Worm (Caenorhabditis elegans) whole organism, late embryonic: ENCODE data around the gene ZC84.7.

Experiments used
- K09A11.1 ChIP-seq: sonication (generic microtip); optimal IDR thresholded peaks from 2 replicates; lab custom pipeline; 2017; ENCODE audit warnings: antibody characterized with exemption, mild to moderate bottlenecking, missing genetic modification characterization, missing compliant biosample characterization; ENCODE audit not compliant: insufficient read depth
- ceh-18 ChIP-seq: sonication (generic microtip); optimal IDR thresholded peaks from 2 replicates; lab custom pipeline; 2016; ENCODE audit warnings: missing genetic modification characterization, missing compliant biosample characterization
- ceh-9 ChIP-seq: sonication (generic microtip); optimal IDR thresholded peaks from 2 replicates; lab custom pipeline; 2016; ENCODE audit warnings: mild to moderate bottlenecking, missing genetic modification characterization, inconsistent platforms, missing compliant biosample characterization
- dmd-4 ChIP-seq: sonication (generic microtip); optimal IDR thresholded peaks from 2 replicates; lab custom pipeline; 2016; ENCODE audit warnings: borderline replicate concordance, missing genetic modification characterization, missing compliant biosample characterization
- elt-2 ChIP-seq: sonication (generic microtip); optimal IDR thresholded peaks from 2 replicates; lab custom pipeline; 2016; ENCODE audit warnings: missing genetic modification reagents, missing genetic modification characterization, missing compliant biosample characterization
- fkh-10 ChIP-seq: fragments of 150-350 bp; optimal IDR thresholded peaks from 2 replicates; lab custom pipeline; 2014; ENCODE audit warnings: missing biosample characterization, missing genetic modification reagents, missing genetic modification characterization
- hlh-15 ChIP-seq: sonication (generic microtip); optimal IDR thresholded peaks from 2 replicates; lab custom pipeline; 2016; ENCODE audit warnings: missing genetic modification characterization, missing compliant biosample characterization
- nfya-1 ChIP-seq: sonication (generic microtip); optimal IDR thresholded peaks from 2 replicates; lab custom pipeline; 2017; ENCODE audit warnings: missing genetic modification characterization, mild to moderate bottlenecking, missing compliant biosample characterization, antibody characterized with exemption, moderate library complexity
- nhr-11 ChIP-seq: fragments of 150-350 bp; optimal IDR thresholded peaks from 2 replicates; lab custom pipeline; 2014; ENCODE audit warnings: missing biosample characterization, missing genetic modification characterization
- pag-3 ChIP-seq: sonication (generic microtip); optimal IDR thresholded peaks from 2 replicates; lab custom pipeline; 2016; ENCODE audit warnings: missing compliant biosample characterization, missing genetic modification characterization, borderline replicate concordance
- pax-1 ChIP-seq: fragments of 150-350 bp; optimal IDR thresholded peaks from 2 replicates; lab custom pipeline; 2014; ENCODE audit warnings: missing biosample characterization, missing genetic modification characterization
- pha-4 ChIP-seq: fragments of 150-350 bp; optimal IDR thresholded peaks from 2 replicates; lab custom pipeline; 2018; ENCODE audit warnings: missing biosample characterization, missing genetic modification reagents, missing genetic modification characterization
- pqm-1 ChIP-seq: sonication (generic microtip); optimal IDR thresholded peaks from 2 replicates; lab custom pipeline; 2016; ENCODE audit warnings: missing genetic modification characterization, missing compliant biosample characterization
- tbx-2 ChIP-seq: sonication (generic microtip); optimal IDR thresholded peaks from 2 replicates; lab custom pipeline; 2016; ENCODE audit warnings: missing genetic modification characterization, missing compliant biosample characterization

ce11 chrIII:9138601-9139000, 47.2 kb upstream of the ZC84.7 start, which contains the start of gene ZK512.7:
- no peak for TF ChIP-seq hlh-15 (tag; lab: Kevin White, UChicago)
- no peak for TF ChIP-seq pha-4
- TF ChIP-seq nfya-1 (tag; lab: Kevin White, UChicago), result no peak
- no peak for TF ChIP-seq pqm-1 (tag; lab: Kevin White, UChicago)
- TF ChIP-seq K09A11.1, result no peak
- no peak for TF ChIP-seq nhr-11
- no peak for TF ChIP-seq pax-1
- no peak for TF ChIP-seq ceh-9 (tag; lab: Kevin White, UChicago)
- no peak for TF ChIP-seq elt-2 (tag; lab: Kevin White, UChicago)
- TF ChIP-seq fkh-10 (GFP tag; lab: Kevin White, UChicago), result no peak
- no peak for TF ChIP-seq pag-3 (tag; lab: Kevin White, UChicago)
- TF ChIP-seq tbx-2 (tag; lab: Kevin White, UChicago), result no peak
- TF ChIP-seq dmd-4, result no peak
- TF ChIP-seq ceh-18 (tag; lab: Kevin White, UChicago), result no peak
